Worm (Caenorhabditis elegans): ENCODE measurements around the gene rps-21.
"Not testable (repeated sequence)": the region's sequence is repeated elsewhere in the genome, so short reads cannot be mapped to it uniquely, and the experiment has no call there.

Gene rps-21

DNA sequence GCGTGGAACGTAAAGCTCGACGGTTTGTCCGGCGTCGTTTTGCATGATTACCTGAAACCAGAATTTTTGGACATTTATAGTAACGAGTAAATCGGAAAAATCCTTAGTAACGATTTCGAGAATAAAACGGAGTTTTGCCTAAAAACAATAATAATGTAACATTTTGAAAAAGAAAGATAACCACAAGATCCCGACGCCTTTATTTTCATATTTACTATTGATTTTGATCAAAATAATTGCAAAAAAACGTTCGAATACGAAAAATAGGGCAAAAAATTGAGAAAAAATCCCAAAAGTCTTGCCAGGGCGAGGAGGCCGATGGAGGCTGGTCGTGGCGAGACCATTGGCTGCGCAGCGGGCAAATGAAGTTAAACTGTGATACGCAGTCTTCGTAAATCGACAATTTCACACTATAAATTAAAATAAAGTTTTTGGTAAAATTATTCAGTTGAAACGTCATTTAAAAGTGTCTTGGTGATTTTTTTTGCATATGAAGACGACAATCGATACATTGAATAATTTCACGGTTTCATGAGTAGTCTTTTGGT is at the start of gene rps-21 (continued):
- TF ChIP-seq aha-1 (tag; optimal IDR thresholded peaks at IDR 0.05) (no peak), nhr-71 (tag; optimal IDR thresholded peaks at IDR 0.05) (peak; percentile 89), nhr-84 (tag; optimal IDR thresholded peaks at IDR 0.05) (no peak), unc-130 (tag; optimal IDR thresholded peaks at IDR 0.05) (peak; percentile 70), egl-27 (tag; optimal IDR thresholded peaks at IDR 0.05) (peak; percentile 10 to 63), C16A3.4 (tag; optimal IDR thresholded peaks at IDR 0.05) (peak; percentile 91), mab-9 (GFP tag; IDR thresholded peaks at IDR 0.05) (0 out of 2 replicates have a peak, but pooled peaks have one; percentile 9), nhr-28 (tag; optimal IDR thresholded peaks at IDR 0.05) (no peak), mep-1 (tag; optimal IDR thresholded peaks at IDR 0.05) (peak; percentile 80), nhr-12 (tag; optimal IDR thresholded peaks at IDR 0.05) (no peak), lin-39 (tag; optimal IDR thresholded peaks at IDR 0.05) (no peak), tlp-1 (tag; optimal IDR thresholded peaks at IDR 0.05) (no peak), blmp-1 (tag; optimal IDR thresholded peaks at IDR 0.05) (peak; percentile 70), fos-1 (tag; optimal IDR thresholded peaks at IDR 0.05) (peak; percentile 43), vab-15 (tag; optimal IDR thresholded peaks at IDR 0.05) (peak; percentile 31), fkh-8 (tag; optimal IDR thresholded peaks at IDR 0.05) (peak; percentile 76), lir-3 (tag; optimal IDR thresholded peaks at IDR 0.05; ENCODE audit: poor library complexity) (peak; percentile 47), fkh-10 (GFP tag; optimal IDR thresholded peaks at IDR 0.05) (peak; percentile 12), unc-98 (GFP tag; IDR thresholded peaks at IDR 0.05) (no peak), C34B4.2 (tag; optimal IDR thresholded peaks at IDR 0.05) (no peak), isw-1 (GFP tag; IDR thresholded peaks at IDR 0.05) (peak; percentile 85), hlh-17 (GFP tag; optimal IDR thresholded peaks at IDR 0.05; ENCODE audit: borderline replicate concordance) (no peak), elt-3 (tag; optimal IDR thresholded peaks at IDR 0.05) (peak in 2 of 6 experiments; percentile 53 to 62), dsc-1 (tag; optimal IDR thresholded peaks at IDR 0.05) (peak; percentile 74), C04F5.9 (tag; optimal IDR thresholded peaks at IDR 0.05) (peak; percentile 71), swsn-7 (tag; optimal IDR thresholded peaks at IDR 0.05) (peak; percentile 80), lin-14 (GFP tag; optimal IDR thresholded peaks at IDR 0.05) (peak; percentile 76), ces-1 (GFP tag; optimal IDR thresholded peaks at IDR 0.05) (no peak), F16B12.6 (tag; optimal IDR thresholded peaks at IDR 0.05) (peak; percentile 30), nhr-90 (tag; optimal IDR thresholded peaks at IDR 0.05; ENCODE audit: poor library complexity) (peak; percentile 72), ztf-11 (tag; optimal IDR thresholded peaks at IDR 0.05) (peak in 1 of 2 experiments; percentile 59), jun-1 (tag; optimal IDR thresholded peaks at IDR 0.05) (peak; percentile 73)

DNA sequence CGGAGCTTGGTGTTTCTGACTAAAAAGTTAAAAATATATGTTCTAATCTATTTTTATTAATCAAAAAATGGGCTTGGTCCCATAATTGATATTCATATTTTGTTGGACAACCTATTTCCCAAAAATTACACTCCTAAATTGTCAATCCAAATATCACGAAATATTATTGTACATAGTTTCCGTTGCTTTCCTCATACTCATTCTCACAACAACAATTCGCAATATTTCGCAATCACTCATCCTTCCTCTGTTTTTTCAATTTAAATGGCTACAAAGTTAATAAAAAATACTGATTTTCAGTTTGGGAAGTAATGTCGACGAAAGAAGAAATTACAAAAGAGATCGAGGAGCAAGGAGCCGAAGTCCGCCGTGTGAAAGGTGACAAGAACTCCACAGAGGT is 49.3 kb upstream of the rps-21 start, which contains the start of gene pars-1:
Gene pars-1, plus strand, starts transcription at position 301 of the 400 bp plus-strand sequence.
- no peak for TF ChIP-seq ama-1 (optimal IDR thresholded peaks at IDR 0.05)
- no peak for TF ChIP-seq ceh-88 (GFP tag; IDR thresholded peaks at IDR 0.05)
- TF ChIP-seq hpl-2 (GFP tag; optimal IDR thresholded peaks at IDR 0.05), result no peak
- TF ChIP-seq tlp-1 (tag; optimal IDR thresholded peaks at IDR 0.05), result no peak
- TF ChIP-seq fkh-4 (tag; optimal IDR thresholded peaks at IDR 0.05; ENCODE audit: borderline replicate concordance), result no peak
- no peak for TF ChIP-seq vab-15 (tag; optimal IDR thresholded peaks at IDR 0.05)
- no peak for TF ChIP-seq lin-13 (GFP tag; optimal IDR thresholded peaks at IDR 0.05)
- TF ChIP-seq nhr-85 (tag), result no peak
- no peak for TF ChIP-seq lin-39 (tag; optimal IDR thresholded peaks at IDR 0.05)
- TF ChIP-seq pax-3 (tag; optimal IDR thresholded peaks at IDR 0.05), result no peak
- TF ChIP-seq nhr-20 (tag; optimal IDR thresholded peaks at IDR 0.05), result no peak

DNA sequence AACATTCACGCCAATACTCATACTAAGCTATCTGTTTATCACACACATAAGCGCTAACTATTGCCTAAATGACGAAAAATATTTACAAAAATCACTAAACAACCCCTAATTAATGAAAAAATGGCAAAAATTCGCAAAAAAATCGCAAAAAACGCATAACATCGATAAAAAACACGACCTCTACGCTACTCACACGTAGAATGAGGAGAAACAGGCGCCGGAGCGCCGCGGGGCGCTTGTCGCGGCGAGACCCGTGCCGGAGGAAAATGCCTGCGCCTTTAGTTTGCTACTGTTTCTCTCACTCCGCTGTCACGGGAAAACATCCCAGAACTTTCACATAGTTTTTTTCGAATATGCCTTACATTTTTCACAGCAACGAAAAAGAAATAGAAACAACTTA is 48.4 kb upstream of the rps-21 start:
- peak in 1 of 2 experiments; percentile 24 for TF ChIP-seq efl-1 (optimal IDR thresholded peaks at IDR 0.05)
- not testable (repeated sequence) for TF ChIP-seq efl-1 (GFP tag; optimal IDR thresholded peaks at IDR 0.05 in 1 of 2)
